Worm (Caenorhabditis elegans) whole organism, L1 larva: Measurements from ENCODE around the gene nas-15.
A peak's percentile ranks its signal among the peaks of the same experiment; 100 is the strongest.

ENCODE experiments used
- C04F5.9 ChIP-seq: sonication (generic microtip); optimal IDR thresholded peaks from 2 replicates; lab custom pipeline; 2016; ENCODE audit warnings: missing genetic modification characterization, missing compliant biosample characterization
- C16A3.4 ChIP-seq: fragments of 150-350 bp; optimal IDR thresholded peaks from 2 replicates; lab custom pipeline; 2014; ENCODE audit warnings: missing biosample characterization, missing genetic modification characterization
- blmp-1 ChIP-seq: fragments of 150-350 bp; optimal IDR thresholded peaks from 2 replicates; lab custom pipeline; 2014; ENCODE audit warnings: missing biosample characterization, missing genetic modification characterization
- ceh-8 ChIP-seq: fragments of 200-800 bp; sonication (Bioruptor generic); optimal IDR thresholded peaks from 2 replicates; lab custom pipeline; 2018; ENCODE audit warnings: mild to moderate bottlenecking, missing genetic modification characterization, moderate library complexity, missing compliant biosample characterization
- ceh-82 ChIP-seq, 3 experiments: fragments of 150-350 bp in 1 of 3; sonication (generic microtip) in 2 of 3; optimal IDR thresholded peaks; 2 replicates each; lab custom pipeline; 2014 to 2017; ENCODE audit warnings: missing biosample characterization in 3 of 3, missing genetic modification characterization in 3 of 3
- ceh-88 ChIP-seq: fragments of 200-800 bp; sonication (Bioruptor generic); IDR thresholded peaks from 2 replicates; pipeline ENCODE4 v1.3.6; 2022; ENCODE audit warnings: missing genetic modification characterization, missing compliant biosample characterization
- ceh-90 ChIP-seq: sonication (generic microtip); optimal IDR thresholded peaks from 2 replicates; lab custom pipeline; 2016; ENCODE audit warnings: missing genetic modification characterization, missing compliant biosample characterization
- ces-1 ChIP-seq: fragments of 150-350 bp; optimal IDR thresholded peaks from 2 replicates; lab custom pipeline; 2014; ENCODE audit warnings: missing biosample characterization, missing genetic modification reagents, missing genetic modification characterization
- dpl-1 ChIP-seq, 3 experiments: fragments of 150-350 bp in 2 of 3; sonication (generic microtip) in 1 of 3; optimal IDR thresholded peaks; 2 replicates each; lab custom pipeline; 2014 to 2017; ENCODE audit warnings: missing biosample characterization in 3 of 3, missing genetic modification characterization in 3 of 3, missing genetic modification reagents in 3 of 3
- dsc-1 ChIP-seq: sonication (generic microtip); optimal IDR thresholded peaks from 2 replicates; lab custom pipeline; 2016; ENCODE audit warnings: mild to moderate bottlenecking, missing genetic modification characterization, missing compliant biosample characterization
- efl-1 ChIP-seq, 4 experiments: fragments of 150-350 bp; optimal IDR thresholded peaks in 3 of 4; peaks in 1 of 4; 1 replicate in 1 of 4; 2 replicates in 3 of 4; lab custom pipeline; 2014; ENCODE audit warnings: missing biosample characterization in 2 of 4, missing genetic modification characterization in 2 of 4, missing genetic modification reagents in 2 of 4
- efl-3 ChIP-seq: fragments of 200-800 bp; sonication (Bioruptor generic); optimal IDR thresholded peaks from 2 replicates; lab custom pipeline; 2018; ENCODE audit warnings: mild to moderate bottlenecking, missing genetic modification characterization, missing compliant biosample characterization
- elt-3 ChIP-seq, 6 experiments: fragments of 150-350 bp in 1 of 6; sonication (generic microtip); optimal IDR thresholded peaks; 2 replicates each; lab custom pipeline; 2017 to 2018; ENCODE audit warnings: missing biosample characterization in 6 of 6, missing genetic modification characterization in 6 of 6, inconsistent platforms in 1 of 6
- fkh-10 ChIP-seq: sonication (generic microtip); optimal IDR thresholded peaks from 2 replicates; lab custom pipeline; 2017; ENCODE audit warnings: missing biosample characterization, missing genetic modification reagents, missing genetic modification characterization
- fos-1 ChIP-seq: fragments of 150-350 bp; optimal IDR thresholded peaks from 2 replicates; lab custom pipeline; 2014; ENCODE audit warnings: missing biosample characterization, missing genetic modification characterization
- grh-1 ChIP-seq: fragments of 200-800 bp; sonication (Bioruptor generic); IDR thresholded peaks from 2 replicates; pipeline ENCODE4 v1.3.6; 2022; ENCODE audit warnings: missing genetic modification reagents, missing genetic modification characterization, missing compliant biosample characterization
- hlh-17 ChIP-seq: fragments of 200-800 bp; sonication (Bioruptor generic); optimal IDR thresholded peaks from 2 replicates; lab custom pipeline; 2018; ENCODE audit warnings: missing genetic modification characterization, mild to moderate bottlenecking, missing compliant biosample characterization, moderate library complexity, borderline replicate concordance
- lin-13 ChIP-seq: fragments of 150-350 bp; optimal IDR thresholded peaks from 2 replicates; lab custom pipeline; 2014; ENCODE audit warnings: missing biosample characterization, missing genetic modification reagents, missing genetic modification characterization
- lin-14 ChIP-seq: fragments of 200-800 bp; sonication (Bioruptor generic); optimal IDR thresholded peaks from 2 replicates; lab custom pipeline; 2018; ENCODE audit warnings: mild to moderate bottlenecking, missing genetic modification characterization, moderate library complexity, missing compliant biosample characterization
- lin-39 ChIP-seq: fragments of 150-350 bp; optimal IDR thresholded peaks from 2 replicates; lab custom pipeline; 2014; ENCODE audit warnings: missing biosample characterization, missing genetic modification reagents, missing genetic modification characterization
- lir-3 ChIP-seq: sonication (generic microtip); optimal IDR thresholded peaks from 2 replicates; lab custom pipeline; 2016; ENCODE audit warnings: mild to moderate bottlenecking, missing genetic modification characterization, moderate library complexity, missing compliant biosample characterization; ENCODE audit not compliant: poor library complexity
- mdl-1 ChIP-seq, 2 experiments: fragments of 150-350 bp; optimal IDR thresholded peaks; 2 replicates each; lab custom pipeline; 2014 to 2017; ENCODE audit warnings: missing biosample characterization in 2 of 2, missing genetic modification characterization in 2 of 2, inconsistent platforms in 1 of 2
- mep-1 ChIP-seq: fragments of 150-350 bp; optimal IDR thresholded peaks from 2 replicates; lab custom pipeline; 2014; ENCODE audit warnings: missing biosample characterization, missing genetic modification characterization
- nhr-12 ChIP-seq: sonication (generic microtip); optimal IDR thresholded peaks from 2 replicates; lab custom pipeline; 2017; ENCODE audit warnings: missing biosample characterization, missing genetic modification characterization
- nhr-19 ChIP-seq: fragments of 200-800 bp; sonication (Bioruptor generic); conservative IDR thresholded peaks from 2 replicates; pipeline ENCODE4 v1.3.6; 2022; ENCODE audit warnings: missing genetic modification characterization, missing compliant biosample characterization
- nhr-20 ChIP-seq: sonication (generic microtip); optimal IDR thresholded peaks from 2 replicates; lab custom pipeline; 2016; ENCODE audit warnings: mild to moderate bottlenecking, missing genetic modification characterization, missing compliant biosample characterization
- nhr-28 ChIP-seq: fragments of 150-350 bp; optimal IDR thresholded peaks from 2 replicates; lab custom pipeline; 2014; ENCODE audit warnings: missing biosample characterization, missing genetic modification characterization
- nhr-47 ChIP-seq: sonication (generic microtip); optimal IDR thresholded peaks from 2 replicates; lab custom pipeline; 2016; ENCODE audit warnings: mild to moderate bottlenecking, missing genetic modification characterization, moderate library complexity, missing compliant biosample characterization
- nhr-71 ChIP-seq: sonication (generic microtip); optimal IDR thresholded peaks from 2 replicates; lab custom pipeline; 2016; ENCODE audit warnings: mild to moderate bottlenecking, missing genetic modification characterization, moderate library complexity, missing compliant biosample characterization
- nhr-77 ChIP-seq: fragments of 150-350 bp; optimal IDR thresholded peaks from 2 replicates; lab custom pipeline; 2014; ENCODE audit warnings: missing biosample characterization, missing genetic modification characterization
- nhr-85 ChIP-seq: sonication (generic microtip); peaks from one replicate; lab custom pipeline; 2016; ENCODE audit warnings: missing genetic modification characterization, inconsistent platforms, missing compliant biosample characterization
- skn-1 ChIP-seq: fragments of 150-350 bp; optimal IDR thresholded peaks from 2 replicates; lab custom pipeline; 2014; ENCODE audit warnings: missing biosample characterization, missing genetic modification characterization
- snu-23 ChIP-seq: sonication (generic microtip); optimal IDR thresholded peaks from 2 replicates; lab custom pipeline; 2016; ENCODE audit warnings: missing genetic modification characterization, missing compliant biosample characterization
- sox-4 ChIP-seq: sonication (generic microtip); optimal IDR thresholded peaks from 2 replicates; lab custom pipeline; 2016; ENCODE audit warnings: missing genetic modification characterization, missing compliant biosample characterization
- sptf-1 ChIP-seq: fragments of 150-350 bp; optimal IDR thresholded peaks from 2 replicates; lab custom pipeline; 2014; ENCODE audit warnings: missing biosample characterization, missing genetic modification characterization
- sup-37 ChIP-seq: fragments of 200-800 bp; sonication (Bioruptor generic); optimal IDR thresholded peaks from 2 replicates; lab custom pipeline; 2018; ENCODE audit warnings: mild to moderate bottlenecking, missing genetic modification characterization, missing compliant biosample characterization
- tbx-2 ChIP-seq: sonication (generic microtip); optimal IDR thresholded peaks from 2 replicates; lab custom pipeline; 2016; ENCODE audit warnings: missing genetic modification characterization, missing compliant biosample characterization
- tlp-1 ChIP-seq: fragments of 150-350 bp; optimal IDR thresholded peaks from 2 replicates; lab custom pipeline; 2014; ENCODE audit warnings: missing biosample characterization, missing genetic modification characterization
- unc-30 ChIP-seq: sonication (generic microtip); optimal IDR thresholded peaks from 2 replicates; lab custom pipeline; 2017; ENCODE audit warnings: missing biosample characterization, missing genetic modification characterization
- unc-62 ChIP-seq: fragments of 150-350 bp; optimal IDR thresholded peaks from 2 replicates; lab custom pipeline; 2014; ENCODE audit warnings: missing biosample characterization, missing genetic modification reagents, missing genetic modification characterization
- unc-86 ChIP-seq: sonication (generic microtip); optimal IDR thresholded peaks from 2 replicates; lab custom pipeline; 2016; ENCODE audit warnings: missing genetic modification characterization, missing compliant biosample characterization
- vab-15 ChIP-seq: sonication (generic microtip); optimal IDR thresholded peaks from 2 replicates; lab custom pipeline; 2017; ENCODE audit warnings: missing genotype, mild to moderate bottlenecking, missing genetic modification characterization, missing compliant biosample characterization
- xbp-1 ChIP-seq: sonication (generic microtip); optimal IDR thresholded peaks from 2 replicates; lab custom pipeline; 2016; ENCODE audit warnings: missing genetic modification characterization, missing compliant biosample characterization

Gene nas-15

ce11 chrX:787992-788391 is 10.5 kb downstream of the nas-15 start, which contains the start of gene attf-5 (continued):
- TF ChIP-seq xbp-1 (tag; lab: Kevin White, UChicago): peak; percentile 13
- TF ChIP-seq ceh-82 (tag; optimal IDR thresholded peaks at IDR 0.05; lab: Kevin White, UChicago): peak in 1 of 3 experiments; percentile 25
- no peak for TF ChIP-seq elt-3 (tag; optimal IDR thresholded peaks at IDR 0.05; lab: Kevin White, UChicago)
- no peak for TF ChIP-seq efl-3 (GFP tag; lab: Kevin White, UChicago)
- TF ChIP-seq efl-1 (optimal IDR thresholded peaks at IDR 0.05; lab: Kevin White, UChicago): peak; percentile 33 to 52
- no peak for TF ChIP-seq efl-1 (GFP tag; optimal IDR thresholded peaks at IDR 0.05 in 1 of 2; lab: Kevin White, UChicago)
- no peak for TF ChIP-seq dsc-1

ce11 chrX:789848-790247 is 12.3 kb downstream of the nas-15 start:
- TF ChIP-seq dpl-1 (GFP tag; optimal IDR thresholded peaks at IDR 0.05; lab: Kevin White, UChicago) (no peak), nhr-28 (tag; lab: Kevin White, UChicago) (no peak), lin-39 (no peak), nhr-12 (tag; lab: Kevin White, UChicago) (no peak)

- TF ChIP-seq skn-1 (tag; lab: Kevin White, UChicago) (no peak), sox-4 (tag; lab: Kevin White, UChicago) (no peak), unc-86 (no peak), snu-23 (GFP tag; lab: Kevin White, UChicago) (no peak), unc-30 (tag; lab: Kevin White, UChicago) (no peak), dpl-1 (GFP tag; optimal IDR thresholded peaks at IDR 0.05; lab: Kevin White, UChicago) (no peak), xbp-1 (tag; lab: Kevin White, UChicago) (no peak), ceh-82 (tag; optimal IDR thresholded peaks at IDR 0.05; lab: Kevin White, UChicago) (no peak), nhr-19 (GFP tag; lab: Robert Waterston, UW) (no peak)
- TF ChIP-seq, all 84 proteins: peak for 0
Observed at ce11 chrX:790593-790992, 13.1 kb downstream of the nas-15 start.

- TF ChIP-seq nhr-20 (tag; lab: Kevin White, UChicago): no peak
- TF ChIP-seq nhr-85 (tag; lab: Kevin White, UChicago): peak; percentile 12
- TF ChIP-seq, all 84 proteins: peak for 1
Observed at ce11 chrX:802478-802877, 25.0 kb downstream of the nas-15 start, which contains the start of gene gtr-1. Gene gtr-1 (plus strand): TSS chrX:802778.

- TF ChIP-seq nhr-71 (tag; lab: Kevin White, UChicago): peak; percentile 98
- TF ChIP-seq tbx-2: peak; percentile 99
- peak; percentile 100 for TF ChIP-seq C16A3.4 (tag; lab: Kevin White, UChicago)
- peak; percentile 99 for TF ChIP-seq nhr-77 (tag; lab: Kevin White, UChicago)
- TF ChIP-seq C04F5.9: peak; percentile 93
- peak; percentile 99 for TF ChIP-seq ceh-8 (GFP tag; lab: Kevin White, UChicago)
- no peak for TF ChIP-seq sptf-1
- TF ChIP-seq dpl-1 (GFP tag; optimal IDR thresholded peaks at IDR 0.05; lab: Kevin White, UChicago): peak; percentile 59 to 66 (median 62)
- peak; percentile 78 for TF ChIP-seq ces-1 (GFP tag; lab: Kevin White, UChicago)
- peak; percentile 100 for TF ChIP-seq mep-1 (tag; lab: Kevin White, UChicago)
- peak; percentile 99 for TF ChIP-seq fkh-10
- peak; percentile 95 for TF ChIP-seq xbp-1 (tag; lab: Kevin White, UChicago)
- no peak for TF ChIP-seq ceh-90
- TF ChIP-seq lin-14: peak; percentile 98
- TF ChIP-seq grh-1 (GFP tag; lab: Robert Waterston, UW): peak; percentile 92
- TF ChIP-seq sup-37: peak; percentile 88
- no peak for TF ChIP-seq tlp-1
- peak; percentile 88 for TF ChIP-seq lir-3 (tag; lab: Kevin White, UChicago)
- peak; percentile 82 for TF ChIP-seq vab-15
- peak; percentile 98 for TF ChIP-seq sox-4 (tag; lab: Kevin White, UChicago)
- peak; percentile 99 for TF ChIP-seq nhr-47 (tag; lab: Kevin White, UChicago)
- TF ChIP-seq unc-62 (GFP tag; lab: Kevin White, UChicago): no peak
- TF ChIP-seq nhr-12 (tag; lab: Kevin White, UChicago): peak; percentile 76
- peak; percentile 59 for TF ChIP-seq blmp-1 (tag; lab: Kevin White, UChicago)
- TF ChIP-seq ceh-88 (GFP tag; lab: Robert Waterston, UW): peak; percentile 96
- TF ChIP-seq mdl-1 (tag; optimal IDR thresholded peaks at IDR 0.05; lab: Kevin White, UChicago): peak in 1 of 2 experiments; percentile 95
- TF ChIP-seq fos-1 (tag; lab: Kevin White, UChicago): peak; percentile 97
- TF ChIP-seq lin-13 (GFP tag; lab: Kevin White, UChicago): peak; percentile 93
- no peak for TF ChIP-seq hlh-17 (GFP tag; lab: Kevin White, UChicago)
Observed at ce11 chrX:806515-806914, 29.0 kb downstream of the nas-15 start.
